Fruit fly (Drosophila melanogaster) whole organism, embryonic: ENCODE data around the gene CG46427.

ENCODE experiments used
- BEAF-32 ChIP-seq: fragments of 200-800 bp; sonication (Bioruptor generic); optimal IDR thresholded peaks from 3 replicates; lab custom pipeline; 2017; ENCODE audit warnings: missing biosample characterization, missing genetic modification characterization, mild to moderate bottlenecking, moderate library complexity, missing genetic modification reagents
- Bteb2 ChIP-seq: fragments of 200-800 bp; sonication (Bioruptor generic); optimal IDR thresholded peaks from 2 replicates; lab custom pipeline; 2016; ENCODE audit warnings: missing biosample characterization, missing genetic modification characterization
- CG10321 ChIP-seq: fragments of 200-800 bp; sonication (Bioruptor generic); IDR thresholded peaks from 2 replicates; pipeline ENCODE4 v1.3.6; 2022; ENCODE audit warnings: missing biosample characterization, missing genetic modification characterization
- CG12071 ChIP-seq: fragments of 200-800 bp; sonication (Bioruptor generic); optimal IDR thresholded peaks from 3 replicates; lab custom pipeline; 2018; ENCODE audit warnings: missing biosample characterization, mild to moderate bottlenecking, missing genetic modification characterization
- CG12391 ChIP-seq: fragments of 200-800 bp; sonication (Bioruptor generic); optimal IDR thresholded peaks from 3 replicates; lab custom pipeline; 2018; ENCODE audit warnings: missing biosample characterization, mild to moderate bottlenecking, missing genetic modification characterization, moderate library complexity
- CG13894 ChIP-seq: fragments of 200-800 bp; sonication (Bioruptor generic); optimal IDR thresholded peaks from 3 replicates; lab custom pipeline; 2018; ENCODE audit warnings: missing biosample characterization, mild to moderate bottlenecking, missing genetic modification characterization, moderate library complexity
- CG16813 ChIP-seq: fragments of 200-800 bp; sonication (Bioruptor generic); IDR thresholded peaks from 3 replicates; pipeline ENCODE4 v1.3.6; 2022; ENCODE audit warnings: missing biosample characterization, missing genetic modification characterization; ENCODE audit not compliant: partially characterized antibody
- CG17361 ChIP-seq: fragments of 200-800 bp; sonication (Bioruptor generic); IDR thresholded peaks from 3 replicates; pipeline ENCODE4 v1.3.6; 2022; ENCODE audit warnings: missing biosample characterization, missing genetic modification characterization
- CG18011 ChIP-seq: fragments of 200-800 bp; sonication (Bioruptor generic); optimal IDR thresholded peaks from 2 replicates; lab custom pipeline; 2017; ENCODE audit warnings: missing biosample characterization, missing genetic modification characterization, mild to moderate bottlenecking, moderate library complexity, missing genotype
- CG2116 ChIP-seq: fragments of 200-800 bp; sonication (Bioruptor generic); optimal IDR thresholded peaks from 3 replicates; lab custom pipeline; 2018; ENCODE audit warnings: missing biosample characterization, mild to moderate bottlenecking, missing genetic modification characterization
- CG2875 ChIP-seq: fragments of 200-800 bp; sonication (Bioruptor generic); optimal IDR thresholded peaks from 2 replicates; lab custom pipeline; 2017; ENCODE audit warnings: missing biosample characterization, mild to moderate bottlenecking, missing genetic modification characterization, missing genetic modification reagents
- CG30403 ChIP-seq: fragments of 200-800 bp; sonication (Bioruptor generic); optimal IDR thresholded peaks from 3 replicates; lab custom pipeline; 2016; ENCODE audit warnings: missing biosample characterization, missing genetic modification characterization
- CG34376 ChIP-seq: fragments of 200-800 bp; sonication (Bioruptor generic); optimal IDR thresholded peaks from 2 replicates; lab custom pipeline; 2018; ENCODE audit warnings: missing biosample characterization, mild to moderate bottlenecking, missing genetic modification characterization
- CG42726 ChIP-seq: fragments of 200-800 bp; sonication (Bioruptor generic); IDR thresholded peaks from 2 replicates; pipeline ENCODE4 v1.3.6; 2022; ENCODE audit warnings: missing biosample characterization, missing genetic modification characterization; ENCODE audit not compliant: partially characterized antibody
- CG4282 ChIP-seq: fragments of 200-800 bp; sonication (Bioruptor generic); optimal IDR thresholded peaks from 2 replicates; lab custom pipeline; 2016; ENCODE audit warnings: missing biosample characterization, missing genetic modification characterization
- CG8944 ChIP-seq: fragments of 200-800 bp; sonication (Bioruptor generic); optimal IDR thresholded peaks from 3 replicates; lab custom pipeline; 2016; ENCODE audit warnings: missing biosample characterization, missing genetic modification characterization
- CG9797 ChIP-seq: fragments of 200-800 bp; sonication (Bioruptor generic); optimal IDR thresholded peaks from 3 replicates; lab custom pipeline; 2018; ENCODE audit warnings: missing biosample characterization, mild to moderate bottlenecking, missing genetic modification characterization
- CTCF ChIP-seq: fragments of 200-800 bp; sonication (Bioruptor generic); optimal IDR thresholded peaks from 2 replicates; lab custom pipeline; 2017; ENCODE audit warnings: missing biosample characterization, mild to moderate bottlenecking, missing genetic modification characterization, moderate library complexity
- Dref ChIP-seq: fragments of 200-800 bp; sonication (Bioruptor generic); IDR thresholded peaks from 2 replicates; pipeline ENCODE4 v1.3.6; 2022; ENCODE audit warnings: missing biosample characterization, missing genetic modification characterization
- Hr3 ChIP-seq: fragments of 200-800 bp; sonication (Bioruptor generic); optimal IDR thresholded peaks from 3 replicates; lab custom pipeline; 2016; ENCODE audit warnings: missing biosample characterization, missing genetic modification characterization
- Jarid2 ChIP-seq: fragments of 200-800 bp; sonication (Bioruptor generic); optimal IDR thresholded peaks from 3 replicates; lab custom pipeline; 2017; ENCODE audit warnings: mild to moderate bottlenecking, missing biosample characterization, missing genetic modification reagents, missing genetic modification characterization
- Lhr ChIP-seq: fragments of 200-800 bp; sonication (Bioruptor generic); optimal IDR thresholded peaks from 3 replicates; lab custom pipeline; 2017; ENCODE audit warnings: mild to moderate bottlenecking, missing biosample characterization, missing genetic modification reagents, missing genetic modification characterization
- Lpt ChIP-seq: fragments of >200 bp; optimal IDR thresholded peaks from 2 replicates; lab custom pipeline; 2018; ENCODE audit warnings: missing biosample characterization, missing genetic modification characterization
- MESR4 ChIP-seq: fragments of 200-800 bp; sonication (Bioruptor generic); optimal IDR thresholded peaks from 2 replicates; lab custom pipeline; 2018; ENCODE audit warnings: missing biosample characterization, mild to moderate bottlenecking, missing genetic modification characterization, moderate library complexity
- Pdp1 ChIP-seq, 2 experiments: fragments of 200-800 bp; sonication (Bioruptor generic); optimal IDR thresholded peaks; 3 replicates each; lab custom pipeline; 2016; ENCODE audit warnings: missing biosample characterization in 2 of 2, missing genetic modification characterization in 2 of 2, mild to moderate bottlenecking in 1 of 2, moderate library complexity in 1 of 2
- Sry-δ ChIP-seq: fragments of 200-800 bp; sonication (Bioruptor generic); optimal IDR thresholded peaks from 2 replicates; lab custom pipeline; 2016; ENCODE audit warnings: missing biosample characterization, missing genetic modification characterization
- amos ChIP-seq: fragments of 200-800 bp; sonication (Bioruptor generic); IDR thresholded peaks from 2 replicates; pipeline ENCODE4 v1.3.6; 2022; ENCODE audit warnings: missing biosample characterization, missing genetic modification characterization; ENCODE audit not compliant: partially characterized antibody
- bbx ChIP-seq: fragments of 200-800 bp; sonication (Bioruptor generic); IDR thresholded peaks from 2 replicates; pipeline ENCODE4 v1.3.6; 2022; ENCODE audit warnings: missing biosample characterization, missing genetic modification characterization; ENCODE audit not compliant: partially characterized antibody
- bcd ChIP-seq: fragments of 200-800 bp; sonication (Bioruptor generic); optimal IDR thresholded peaks from 2 replicates; lab custom pipeline; 2017; ENCODE audit warnings: missing biosample characterization, mild to moderate bottlenecking, missing genetic modification characterization
- chm ChIP-seq: fragments of 200-800 bp; sonication (Bioruptor generic); IDR thresholded peaks from 2 replicates; pipeline ENCODE4 v1.3.6; 2022; ENCODE audit warnings: missing biosample characterization, missing genetic modification characterization
- crc ChIP-seq: fragments of 200-800 bp; sonication (Bioruptor generic); optimal IDR thresholded peaks from 2 replicates; lab custom pipeline; 2016; ENCODE audit warnings: missing biosample characterization, missing genetic modification characterization
- dysf ChIP-seq: fragments of 200-800 bp; sonication (Bioruptor generic); IDR thresholded peaks from 3 replicates; pipeline ENCODE4 v1.3.6; 2022; ENCODE audit warnings: missing biosample characterization, missing genetic modification characterization
- exex ChIP-seq: fragments of 200-800 bp; sonication (Bioruptor generic); optimal IDR thresholded peaks from 4 replicates; lab custom pipeline; 2018; ENCODE audit warnings: missing biosample characterization, mild to moderate bottlenecking, missing genetic modification characterization, moderate library complexity
- ftz-f1 ChIP-seq: fragments of 200-800 bp; sonication (Bioruptor generic); optimal IDR thresholded peaks from 2 replicates; lab custom pipeline; 2016; ENCODE audit warnings: missing biosample characterization, missing genetic modification characterization
- grn ChIP-seq: fragments of 200-800 bp; sonication (Bioruptor generic); optimal IDR thresholded peaks from 3 replicates; lab custom pipeline; 2017; ENCODE audit warnings: missing biosample characterization, missing genetic modification characterization
- hbn ChIP-seq: fragments of 200-800 bp; sonication (Bioruptor generic); IDR thresholded peaks from 2 replicates; pipeline ENCODE4 v1.3.6; 2022; ENCODE audit warnings: missing biosample characterization, missing genetic modification characterization; ENCODE audit not compliant: partially characterized antibody
- her ChIP-seq: fragments of 200-800 bp; sonication (Bioruptor generic); optimal IDR thresholded peaks from 2 replicates; lab custom pipeline; 2016; ENCODE audit warnings: missing biosample characterization, missing genetic modification characterization
- ken ChIP-seq: fragments of 200-800 bp; sonication (Bioruptor generic); IDR thresholded peaks from 3 replicates; pipeline ENCODE4 v1.3.6; 2022; ENCODE audit warnings: missing biosample characterization, missing genetic modification characterization
- mirr ChIP-seq: fragments of 200-800 bp; sonication (Bioruptor generic); optimal IDR thresholded peaks from 3 replicates; lab custom pipeline; 2018; ENCODE audit warnings: missing biosample characterization, mild to moderate bottlenecking, missing genetic modification characterization
- nerfin-2 ChIP-seq: fragments of 200-800 bp; sonication (Bioruptor generic); IDR thresholded peaks from 2 replicates; pipeline ENCODE4 v1.3.6; 2022; ENCODE audit warnings: missing biosample characterization, missing genetic modification characterization; ENCODE audit not compliant: partially characterized antibody
- sens ChIP-seq: fragments of 200-800 bp; sonication (Bioruptor generic); peaks from one replicate; lab custom pipeline; 2016; ENCODE audit warnings: missing biosample characterization, missing genetic modification characterization
- ssp ChIP-seq: fragments of 200-800 bp; sonication (Bioruptor generic); IDR thresholded peaks from 2 replicates; pipeline ENCODE4 v1.3.6; 2022; ENCODE audit warnings: missing biosample characterization, missing genetic modification characterization
- sug ChIP-seq: fragments of 200-800 bp; optimal IDR thresholded peaks from 2 replicates; lab custom pipeline; 2019; ENCODE audit warnings: missing biosample characterization, mild to moderate bottlenecking, missing genetic modification characterization, moderate library complexity
- tna ChIP-seq: fragments of 200-800 bp; sonication (Bioruptor generic); IDR thresholded peaks from 2 replicates; pipeline ENCODE4 v1.3.6; 2022; ENCODE audit warnings: missing biosample characterization, missing genetic modification characterization; ENCODE audit not compliant: partially characterized antibody
- trem ChIP-seq: fragments of 200-800 bp; optimal IDR thresholded peaks from 3 replicates; lab custom pipeline; 2019; ENCODE audit warnings: missing biosample characterization, mild to moderate bottlenecking, missing genetic modification characterization, moderate library complexity
- z ChIP-seq: fragments of 200-800 bp; sonication (Bioruptor generic); IDR thresholded peaks from 3 replicates; pipeline ENCODE4 v1.3.6; 2022; ENCODE audit warnings: missing biosample characterization, missing genetic modification characterization
- zen2 ChIP-seq: fragments of 200-800 bp; sonication (Bioruptor generic); IDR thresholded peaks from 3 replicates; pipeline ENCODE4 v1.3.6; 2022; ENCODE audit warnings: missing biosample characterization, missing genetic modification characterization; ENCODE audit not compliant: partially characterized antibody

Gene CG46427

DNA sequence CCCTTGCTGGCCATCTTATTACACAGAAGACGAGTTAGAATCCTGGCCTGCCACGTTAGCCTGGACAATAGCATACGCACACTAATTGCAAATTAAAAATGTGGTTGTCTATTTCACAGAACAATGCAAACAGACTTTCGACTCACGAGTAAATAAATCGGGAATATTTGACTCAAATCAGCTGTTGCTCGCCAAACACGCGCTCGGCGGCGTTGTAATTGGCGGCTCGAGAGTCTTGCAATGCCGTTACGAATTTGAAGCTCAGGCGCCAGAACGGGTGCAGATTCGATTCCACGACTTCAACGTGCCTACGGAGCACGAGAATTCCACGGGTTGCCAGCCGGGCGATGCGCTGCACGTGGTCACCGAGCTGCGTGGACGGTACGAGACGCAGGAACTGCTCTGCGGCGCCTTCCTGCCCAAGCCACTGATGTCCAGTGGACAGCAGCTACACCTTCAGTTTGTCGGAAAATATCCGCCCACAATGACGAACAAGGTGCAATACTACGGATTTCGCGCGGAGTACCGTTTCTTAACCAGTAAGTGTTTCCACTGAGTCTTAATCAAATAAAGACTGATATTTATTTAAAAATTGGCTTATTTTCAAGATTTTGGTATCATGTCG is 37.2 kb downstream of the CG46427 start, which contains the start of gene DNAlig3 (continued):
- no peak for TF ChIP-seq Bteb2 (GFP tag; lab: Kevin White, UChicago)
- peak; percentile 68; the same call in 2 of the 3 replicates for TF ChIP-seq zen2 (GFP tag; lab: Robert Waterston, UW)
- peak; percentile 22 for TF ChIP-seq Sry-δ (GFP tag; lab: Kevin White, UChicago)
- peak; percentile 48 for TF ChIP-seq hbn
- peak; percentile 17 for TF ChIP-seq CG9797 (GFP tag; lab: Kevin White, UChicago)
- TF ChIP-seq CTCF, result peak; percentile 45
- peak; percentile 52; the same call in 1 of the 2 replicates for TF ChIP-seq amos (GFP tag; lab: Robert Waterston, UW)
- TF ChIP-seq CG17361, result no peak
- TF ChIP-seq crc (GFP tag; lab: Kevin White, UChicago), result no peak
- no peak for TF ChIP-seq CG2875 (GFP tag; lab: Kevin White, UChicago)
- peak; percentile 23 for TF ChIP-seq trem (tag; lab: Kevin White, UChicago)
- peak; percentile 45; the same call in 1 of the 3 replicates for TF ChIP-seq CG16813
- TF ChIP-seq CG4282 (GFP tag; lab: Kevin White, UChicago), result no peak
- TF ChIP-seq Lhr (GFP tag; lab: Kevin White, UChicago), result no peak
- no peak for TF ChIP-seq grn (GFP tag; lab: Kevin White, UChicago)
- TF ChIP-seq MESR4 (GFP tag; lab: Kevin White, UChicago), result peak; percentile 23
- TF ChIP-seq CG10321 (GFP tag; lab: Robert Waterston, UW), result no peak
- TF ChIP-seq CG2116 (GFP tag; lab: Kevin White, UChicago), result peak; percentile 32
- TF ChIP-seq Dref, result peak; percentile 40; the same call in 1 of the 2 replicates
- peak in 1 of 2 experiments; percentile 10 for TF ChIP-seq Pdp1 (GFP tag; optimal IDR thresholded peaks at IDR 0.05; lab: Kevin White, UChicago)
- peak; percentile 68 for TF ChIP-seq BEAF-32 (GFP tag; lab: Kevin White, UChicago)
- no peak for TF ChIP-seq CG30403 (GFP tag; lab: Kevin White, UChicago)
- no peak for TF ChIP-seq ssp (GFP tag; lab: Robert Waterston, UW)
- TF ChIP-seq CG34376 (GFP tag; lab: Kevin White, UChicago), result peak; percentile 44
- peak; percentile 63 for TF ChIP-seq bbx (GFP tag; lab: Robert Waterston, UW)
- TF ChIP-seq z (GFP tag; lab: Robert Waterston, UW), result no peak
- no peak for TF ChIP-seq Lpt (GFP tag; lab: Kevin White, UChicago)
- 0 out of 2 replicates have a peak, but pooled peaks have one; percentile 25 for TF ChIP-seq tna (GFP tag; lab: Robert Waterston, UW)
- TF ChIP-seq CG8944 (GFP tag; lab: Kevin White, UChicago), result no peak
- TF ChIP-seq her (GFP tag; lab: Kevin White, UChicago), result peak; percentile 39
- TF ChIP-seq, all 482 proteins: peak for 61

DNA sequence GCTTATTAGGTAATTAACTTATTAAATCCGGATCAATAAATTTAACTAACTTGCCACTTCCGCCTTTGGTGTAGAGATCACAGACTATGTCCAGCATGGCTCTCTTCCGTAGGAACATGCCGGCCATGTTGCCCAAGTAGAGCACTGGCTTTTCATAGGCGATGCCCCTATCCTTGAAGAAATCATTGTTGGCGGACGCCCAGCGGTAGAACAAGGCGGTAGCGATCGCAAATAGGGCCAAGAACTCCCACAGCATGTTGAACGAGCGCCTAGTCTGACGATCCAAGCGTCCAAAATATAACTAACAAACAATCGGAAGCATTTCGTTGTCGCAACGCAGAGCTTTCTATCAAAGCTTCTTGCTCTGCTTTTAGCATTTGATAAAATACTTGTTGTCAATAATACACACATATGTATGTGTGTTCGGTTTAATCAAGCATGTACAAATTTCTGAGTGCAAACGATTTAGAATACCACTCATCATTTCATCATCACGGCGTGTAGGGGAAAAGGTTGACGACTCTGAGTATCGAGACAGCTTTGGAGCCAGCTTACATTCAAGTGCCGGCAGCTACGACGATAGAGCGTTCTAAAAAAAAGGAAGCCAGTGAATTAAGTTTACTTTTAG is 40.2 kb downstream of the CG46427 start, which contains the start of gene Cyp9f3:
Gene Cyp9f3 (minus strand): TSS at position 310 of the 628 bp plus-strand sequence.
- TF ChIP-seq CG18011 (GFP tag; lab: Kevin White, UChicago), result peak; percentile 9
- TF ChIP-seq sug, result peak; percentile 2
- peak; percentile 69 for TF ChIP-seq mirr
- no peak for TF ChIP-seq CG13894 (tag; lab: Kevin White, UChicago)
- 0 out of 2 replicates have a peak, but pooled peaks have one; percentile 9 for TF ChIP-seq bbx (GFP tag; lab: Robert Waterston, UW)
- TF ChIP-seq CG42726 (GFP tag; lab: Robert Waterston, UW), result peak; percentile 46; the same call in 1 of the 2 replicates
- TF ChIP-seq sens (GFP tag; lab: Kevin White, UChicago), result peak; percentile 1
- peak; percentile 75 for TF ChIP-seq ftz-f1
- 0 out of 2 replicates have a peak, but pooled peaks have one; percentile 10 for TF ChIP-seq Dref
- TF ChIP-seq chm, result peak; percentile 43
- TF ChIP-seq Hr3 (GFP tag; lab: Kevin White, UChicago), result no peak
- no peak for TF ChIP-seq ken (GFP tag; lab: Robert Waterston, UW)
- peak; percentile 53 for TF ChIP-seq exex (tag; lab: Kevin White, UChicago)
- TF ChIP-seq CG12071 (GFP tag; lab: Kevin White, UChicago), result peak; percentile 19
- 0 out of 3 replicates have a peak, but pooled peaks have one; percentile 22 for TF ChIP-seq dysf
- peak; percentile 54 for TF ChIP-seq Jarid2 (GFP tag; lab: Kevin White, UChicago)
- 0 out of 2 replicates have a peak, but pooled peaks have one; percentile 20 for TF ChIP-seq nerfin-2
- no peak for TF ChIP-seq bcd (GFP tag; lab: Kevin White, UChicago)
- TF ChIP-seq CG12391 (tag; lab: Kevin White, UChicago), result no peak
